Worm (Caenorhabditis elegans): Measurements from ENCODE around the gene mek-1.
A peak's percentile ranks its signal among the peaks of the same experiment; 100 is the strongest.

mek-1 gene

ce11 chrX:7500970-7501369 is 21.9 kb downstream of the mek-1 start, which contains the start of gene uggt-1 (continued):
- TF ChIP-seq nhr-76 (tag; optimal IDR thresholded peaks at IDR 0.05): no peak
- TF ChIP-seq swsn-7 (tag; optimal IDR thresholded peaks at IDR 0.05): peak; percentile 96

ce11 chrX:7502807-7503206 is 23.8 kb downstream of the mek-1 start, which contains the start of gene F48E3.6:
Gene F48E3.6, minus strand, starts transcription at chrX:7502907.
- TF ChIP-seq ets-5 (GFP tag; IDR thresholded peaks at IDR 0.05) (no peak), mep-1 (tag; optimal IDR thresholded peaks at IDR 0.05) (no peak)

- TF ChIP-seq zag-1 (tag; optimal IDR thresholded peaks at IDR 0.05): no peak
- TF ChIP-seq efl-1 (optimal IDR thresholded peaks at IDR 0.05): no peak
- peak in 1 of 2 experiments; percentile 87 for TF ChIP-seq efl-1 (GFP tag; optimal IDR thresholded peaks at IDR 0.05 in 1 of 2)
These were observed 27.5 kb downstream of the mek-1 start, which contains the start of gene lgc-11 for ce11 chrX:7506533-7506932. Gene lgc-11, minus strand, starts transcription at chrX:7506633.

- TF ChIP-seq pax-3 (tag; optimal IDR thresholded peaks at IDR 0.05) (no peak), C34B4.2 (tag; optimal IDR thresholded peaks at IDR 0.05) (no peak), jun-1 (tag; optimal IDR thresholded peaks at IDR 0.05) (no peak), efl-1 (optimal IDR thresholded peaks at IDR 0.05) (no peak), efl-1 (GFP tag; optimal IDR thresholded peaks at IDR 0.05 in 1 of 2) (no peak), lin-15B (tag; optimal IDR thresholded peaks at IDR 0.05) (no peak)
These were observed 28.1 kb downstream of the mek-1 start for ce11 chrX:7507141-7507540.

- no peak for TF ChIP-seq lin-13 (GFP tag; optimal IDR thresholded peaks at IDR 0.05)
- TF ChIP-seq efl-1 (optimal IDR thresholded peaks at IDR 0.05): no peak
- peak in 1 of 2 experiments; percentile 82 for TF ChIP-seq efl-1 (GFP tag; optimal IDR thresholded peaks at IDR 0.05 in 1 of 2)
- TF ChIP-seq nhr-237 (tag; optimal IDR thresholded peaks at IDR 0.05): no peak
These were observed 33.7 kb downstream of the mek-1 start for ce11 chrX:7512714-7513113.

ce11 chrX:7519569-7519968 is 40.5 kb downstream of the mek-1 start, which contains the start of gene chts-1:
Gene chts-1, minus strand, starts transcription at chrX:7519669.
- TF ChIP-seq unc-86 (tag; optimal IDR thresholded peaks at IDR 0.05) (no peak), nhr-71 (tag; optimal IDR thresholded peaks at IDR 0.05) (no peak)

- TF ChIP-seq elt-3 (tag; optimal IDR thresholded peaks at IDR 0.05) (no peak), unc-30 (tag; optimal IDR thresholded peaks at IDR 0.05) (no peak), rnt-1 (tag; optimal IDR thresholded peaks at IDR 0.05) (peak; percentile 45), efl-1 (optimal IDR thresholded peaks at IDR 0.05) (no peak), efl-1 (GFP tag; optimal IDR thresholded peaks at IDR 0.05 in 1 of 2) (peak in 1 of 2 experiments; percentile 42)
These were observed 43.5 kb downstream of the mek-1 start for ce11 chrX:7522595-7522994.

- TF ChIP-seq ztf-11 (tag; optimal IDR thresholded peaks at IDR 0.05) (no peak), ceh-90 (tag; optimal IDR thresholded peaks at IDR 0.05) (no peak), rnt-1 (tag; optimal IDR thresholded peaks at IDR 0.05) (peak; percentile 73), lin-14 (GFP tag; optimal IDR thresholded peaks at IDR 0.05) (peak; percentile 82), ceh-88 (GFP tag; IDR thresholded peaks at IDR 0.05) (no peak), nhr-19 (GFP tag; conservative IDR thresholded peaks at IDR 0.05) (peak; percentile 36), nhr-71 (tag; optimal IDR thresholded peaks at IDR 0.05) (peak; percentile 82), lsy-2 (tag; optimal IDR thresholded peaks at IDR 0.05) (peak in 1 of 2 experiments; percentile 32), pag-3 (tag; optimal IDR thresholded peaks at IDR 0.05; ENCODE audit: borderline replicate concordance, insufficient read depth) (peak; percentile 36), nhr-20 (tag; optimal IDR thresholded peaks at IDR 0.05) (peak; percentile 33), sptf-1 (tag; optimal IDR thresholded peaks at IDR 0.05) (no peak), snu-23 (GFP tag; optimal IDR thresholded peaks at IDR 0.05) (peak; percentile 37), efl-1 (optimal IDR thresholded peaks at IDR 0.05) (no peak), efl-1 (GFP tag; optimal IDR thresholded peaks at IDR 0.05 in 1 of 2) (no peak)
These were observed 44.8 kb downstream of the mek-1 start for ce11 chrX:7523799-7524198.
